Fruit fly (Drosophila melanogaster) whole organism, prepupa: Measurements from ENCODE around the gene Drsl1.

Experiments
- CG10669 ChIP-seq: fragments of 200-800 bp; sonication (Bioruptor generic); optimal IDR thresholded peaks from 3 replicates; lab custom pipeline; 2018; ENCODE audit warnings: missing biosample characterization, mild to moderate bottlenecking, missing genetic modification characterization, moderate library complexity
- CG11294 ChIP-seq: fragments of 200-800 bp; sonication (Bioruptor generic); IDR thresholded peaks from 2 replicates; pipeline ENCODE4 v1.3.6; 2022; ENCODE audit warnings: missing biosample characterization, missing genetic modification characterization
- CG11762 ChIP-seq: fragments of 200-800 bp; sonication (Bioruptor generic); optimal IDR thresholded peaks from 3 replicates; lab custom pipeline; 2016; ENCODE audit warnings: missing biosample characterization, missing genetic modification characterization; ENCODE audit not compliant: insufficient read depth
- CG11902 ChIP-seq: fragments of 200-800 bp; sonication (Bioruptor generic); optimal IDR thresholded peaks from 3 replicates; lab custom pipeline; 2016; ENCODE audit warnings: missing biosample characterization, missing genetic modification characterization
- CG15336 ChIP-seq: fragments of 200-800 bp; sonication (Bioruptor generic); IDR thresholded peaks from 2 replicates; pipeline ENCODE4 v1.3.6; 2022; ENCODE audit warnings: missing biosample characterization, missing genetic modification characterization
- CG1621 ChIP-seq: fragments of 200-800 bp; sonication (Bioruptor generic); optimal IDR thresholded peaks from 3 replicates; lab custom pipeline; 2018; ENCODE audit warnings: missing biosample characterization, mild to moderate bottlenecking, missing genetic modification characterization
- CG16779 ChIP-seq: fragments of 200-800 bp; sonication (Bioruptor generic); optimal IDR thresholded peaks from 3 replicates; lab custom pipeline; 2017; ENCODE audit warnings: missing biosample characterization, mild to moderate bottlenecking, missing genetic modification characterization
- CG31627 ChIP-seq: fragments of 200-800 bp; sonication (Bioruptor generic); optimal IDR thresholded peaks from 3 replicates; lab custom pipeline; 2016; ENCODE audit warnings: missing biosample characterization, missing genetic modification characterization
- CG32006 ChIP-seq: fragments of 200-800 bp; sonication (Bioruptor generic); optimal IDR thresholded peaks from 3 replicates; lab custom pipeline; 2017; ENCODE audit warnings: missing biosample characterization, mild to moderate bottlenecking, missing genetic modification characterization
- CG34406 ChIP-seq: fragments of 200-800 bp; sonication (Bioruptor generic); optimal IDR thresholded peaks from 3 replicates; lab custom pipeline; 2016; ENCODE audit warnings: missing biosample characterization, missing genetic modification characterization
- CG3919 ChIP-seq: fragments of 200-800 bp; sonication (Bioruptor generic); optimal IDR thresholded peaks from 3 replicates; lab custom pipeline; 2016; ENCODE audit warnings: missing biosample characterization, missing genetic modification characterization
- CG6163 ChIP-seq: fragments of 200-800 bp; sonication (Bioruptor generic); IDR thresholded peaks from 3 replicates; pipeline ENCODE4 v1.3.6; 2022; ENCODE audit warnings: missing biosample characterization, missing genetic modification characterization
- CG6276 ChIP-seq: fragments of 200-800 bp; sonication (Bioruptor generic); optimal IDR thresholded peaks from 2 replicates; lab custom pipeline; 2017; ENCODE audit warnings: missing biosample characterization, mild to moderate bottlenecking, missing genetic modification characterization
- CG6792 ChIP-seq: fragments of 200-800 bp; sonication (Bioruptor generic); optimal IDR thresholded peaks from 3 replicates; lab custom pipeline; 2016; ENCODE audit warnings: missing biosample characterization, missing genetic modification characterization
- CG6808 ChIP-seq: fragments of 200-800 bp; sonication (Bioruptor generic); optimal IDR thresholded peaks from 3 replicates; lab custom pipeline; 2017; ENCODE audit warnings: missing biosample characterization, missing genetic modification characterization, mild to moderate bottlenecking, moderate library complexity, missing genetic modification reagents
- CG6854 ChIP-seq: fragments of 200-800 bp; sonication (Bioruptor generic); optimal IDR thresholded peaks from 2 replicates; lab custom pipeline; 2017; ENCODE audit warnings: missing biosample characterization, mild to moderate bottlenecking, missing genetic modification characterization
- CG7368 ChIP-seq: fragments of 200-800 bp; sonication (Bioruptor generic); optimal IDR thresholded peaks from 3 replicates; lab custom pipeline; 2016; ENCODE audit warnings: missing biosample characterization, missing genetic modification characterization
- CG8119 ChIP-seq: fragments of 200-800 bp; sonication (Bioruptor generic); IDR thresholded peaks from 3 replicates; pipeline ENCODE4 v1.3.6; 2022; ENCODE audit warnings: missing biosample characterization, missing genetic modification characterization
- CG8319 ChIP-seq: fragments of 200-800 bp; sonication (Bioruptor generic); optimal IDR thresholded peaks from 3 replicates; lab custom pipeline; 2016; ENCODE audit warnings: missing biosample characterization, missing genetic modification characterization
- CG8632 ChIP-seq: fragments of 200-800 bp; sonication (Bioruptor generic); optimal IDR thresholded peaks from 3 replicates; lab custom pipeline; 2016; ENCODE audit warnings: missing biosample characterization, missing genetic modification characterization
- CG9139 ChIP-seq: fragments of 200-800 bp; sonication (Bioruptor generic); optimal IDR thresholded peaks from 3 replicates; lab custom pipeline; 2017; ENCODE audit warnings: missing biosample characterization, mild to moderate bottlenecking, missing genetic modification characterization
- Eip75B ChIP-seq: fragments of 200-800 bp; sonication (Bioruptor generic); optimal IDR thresholded peaks from 3 replicates; lab custom pipeline; 2016; ENCODE audit warnings: missing biosample characterization, missing genetic modification characterization
- Eip78C ChIP-seq: fragments of 200-800 bp; sonication (Bioruptor generic); peaks from one replicate; lab custom pipeline; 2016; ENCODE audit warnings: missing biosample characterization, missing genetic modification characterization
- Eip93F ChIP-seq: fragments of 200-800 bp; sonication (Bioruptor generic); optimal IDR thresholded peaks from 2 replicates; lab custom pipeline; 2016; ENCODE audit warnings: missing biosample characterization, mild to moderate bottlenecking, missing genetic modification characterization
- Ets21C ChIP-seq: fragments of 200-800 bp; sonication (Bioruptor generic); optimal IDR thresholded peaks from 3 replicates; lab custom pipeline; 2016; ENCODE audit warnings: missing biosample characterization, missing genetic modification characterization
- Ets96B ChIP-seq: fragments of 200-800 bp; optimal IDR thresholded peaks from 2 replicates; lab custom pipeline; 2019; ENCODE audit warnings: missing biosample characterization, mild to moderate bottlenecking, missing genetic modification characterization, moderate library complexity
- Hr38 ChIP-seq: sonication (Bioruptor generic); optimal IDR thresholded peaks from 2 replicates; lab custom pipeline; 2016; ENCODE audit warnings: missing biosample characterization, missing genetic modification characterization
- Hr39 ChIP-seq: fragments of 200-800 bp; sonication (Bioruptor generic); optimal IDR thresholded peaks from 2 replicates; lab custom pipeline; 2016; ENCODE audit warnings: missing biosample characterization, missing genetic modification characterization
- Hr4 ChIP-seq: fragments of 200-800 bp; sonication (Bioruptor generic); optimal IDR thresholded peaks from 3 replicates; lab custom pipeline; 2016; ENCODE audit warnings: missing biosample characterization, missing genetic modification characterization
- Lpt ChIP-seq: fragments of 200-800 bp; sonication (Bioruptor generic); optimal IDR thresholded peaks from 3 replicates; lab custom pipeline; 2016; ENCODE audit warnings: missing biosample characterization, missing genetic modification characterization
- Met ChIP-seq: fragments of 200-800 bp; sonication (Bioruptor generic); optimal IDR thresholded peaks from 3 replicates; lab custom pipeline; 2016; ENCODE audit warnings: missing biosample characterization, missing genetic modification characterization
- OdsH ChIP-seq: fragments of 200-800 bp; sonication (Bioruptor generic); optimal IDR thresholded peaks from 3 replicates; lab custom pipeline; 2016; ENCODE audit warnings: missing biosample characterization, missing genetic modification characterization
- Smox ChIP-seq: fragments of 200-800 bp; sonication (Bioruptor generic); optimal IDR thresholded peaks from 3 replicates; lab custom pipeline; 2016; ENCODE audit warnings: missing biosample characterization, missing genetic modification characterization
- Sox14 ChIP-seq: fragments of 200-800 bp; sonication (Bioruptor generic); optimal IDR thresholded peaks from 3 replicates; lab custom pipeline; 2016; ENCODE audit warnings: missing biosample characterization, missing genetic modification characterization
- Sox15 ChIP-seq: fragments of 200-800 bp; sonication (Bioruptor generic); optimal IDR thresholded peaks from 3 replicates; lab custom pipeline; 2016; ENCODE audit warnings: missing biosample characterization, missing genetic modification characterization
- achi ChIP-seq: fragments of 200-800 bp; sonication (Bioruptor generic); optimal IDR thresholded peaks from 3 replicates; lab custom pipeline; 2016; ENCODE audit warnings: missing biosample characterization, missing genetic modification characterization
- acj6 ChIP-seq: fragments of 200-800 bp; sonication (Bioruptor generic); optimal IDR thresholded peaks from 3 replicates; lab custom pipeline; 2016; ENCODE audit warnings: missing biosample characterization, missing genetic modification characterization
- cyc ChIP-seq: fragments of 200-800 bp; sonication (Bioruptor generic); optimal IDR thresholded peaks from 3 replicates; lab custom pipeline; 2016; ENCODE audit warnings: missing biosample characterization, missing genetic modification characterization
- esn ChIP-seq: fragments of 200-800 bp; sonication (Bioruptor generic); optimal IDR thresholded peaks from 2 replicates; lab custom pipeline; 2016; ENCODE audit warnings: missing biosample characterization, mild to moderate bottlenecking, missing genetic modification characterization, moderate library complexity
- fd59A ChIP-seq: fragments of 200-800 bp; sonication (Bioruptor generic); optimal IDR thresholded peaks from 2 replicates; lab custom pipeline; 2017; ENCODE audit warnings: missing biosample characterization, mild to moderate bottlenecking, missing genetic modification characterization, missing genetic modification reagents
- fd85E ChIP-seq: fragments of 200-800 bp; sonication (Bioruptor generic); optimal IDR thresholded peaks from 3 replicates; lab custom pipeline; 2016; ENCODE audit warnings: missing biosample characterization, missing genetic modification characterization
- net ChIP-seq: fragments of 200-800 bp; sonication (Bioruptor generic); optimal IDR thresholded peaks from 3 replicates; lab custom pipeline; 2016; ENCODE audit warnings: missing biosample characterization, missing genetic modification characterization
- pdm3 ChIP-seq: fragments of 200-800 bp; sonication (Bioruptor generic); optimal IDR thresholded peaks from 3 replicates; lab custom pipeline; 2016; ENCODE audit warnings: missing biosample characterization, missing genetic modification characterization
- spab ChIP-seq: fragments of 200-800 bp; sonication (Bioruptor generic); optimal IDR thresholded peaks from 2 replicates; lab custom pipeline; 2017; ENCODE audit warnings: missing biosample characterization, mild to moderate bottlenecking, missing genetic modification characterization, missing genetic modification reagents
- svp ChIP-seq: fragments of 200-800 bp; sonication (Bioruptor generic); peaks from one replicate; lab custom pipeline; 2016; ENCODE audit warnings: missing biosample characterization, missing genetic modification characterization
- topi ChIP-seq: fragments of 200-800 bp; sonication (Bioruptor generic); optimal IDR thresholded peaks from 3 replicates; lab custom pipeline; 2016; ENCODE audit warnings: missing biosample characterization, missing genetic modification characterization
- vri ChIP-seq: fragments of 200-800 bp; sonication (Bioruptor generic); optimal IDR thresholded peaks from 3 replicates; lab custom pipeline; 2016; ENCODE audit warnings: missing biosample characterization, mild to moderate bottlenecking, missing genetic modification characterization

The Drsl1 gene

dm6 chr3L:3343260-3343659 lies 7.7 kb upstream of the Drsl1 start (continued):
- TF ChIP-seq CG7368 (peak; percentile 39), CG32006 (GFP tag; lab: Kevin White, UChicago) (peak; percentile 55), Eip75B (GFP tag; lab: Kevin White, UChicago) (peak; percentile 69), CG8119 (no peak; the same call in 2 of the 3 replicates), OdsH (peak; percentile 75), Hr38 (GFP tag; lab: Kevin White, UChicago) (no peak), Sox15 (peak; percentile 49), Lpt (GFP tag; lab: Kevin White, UChicago) (no peak), CG1621 (tag; lab: Kevin White, UChicago) (no peak), CG6276 (GFP tag; lab: Kevin White, UChicago) (peak; percentile 7), CG16779 (tag; lab: Kevin White, UChicago) (no peak), CG6163 (no peak), Hr4 (GFP tag; lab: Kevin White, UChicago) (peak; percentile 41), vri (GFP tag; lab: Kevin White, UChicago) (peak; percentile 55), Smox (GFP tag; lab: Kevin White, UChicago) (peak; percentile 88), CG15336 (GFP tag; lab: Robert Waterston, UW) (peak; percentile 42), CG6808 (GFP tag; lab: Kevin White, UChicago) (peak; percentile 1), achi (GFP tag; lab: Kevin White, UChicago) (peak; percentile 80), CG8632 (GFP tag; lab: Kevin White, UChicago) (peak; percentile 81), esn (GFP tag; lab: Kevin White, UChicago) (peak; percentile 93), CG34406 (GFP tag; lab: Kevin White, UChicago) (peak; percentile 85), pdm3 (GFP tag; lab: Kevin White, UChicago) (peak; percentile 68), spab (GFP tag; lab: Kevin White, UChicago) (no peak), CG11762 (GFP tag; lab: Kevin White, UChicago) (peak; percentile 54), svp (GFP tag; lab: Kevin White, UChicago) (peak; percentile 93), Eip78C (GFP tag; lab: Kevin White, UChicago) (peak; percentile 91), acj6 (GFP tag; lab: Kevin White, UChicago) (peak; percentile 82), fd59A (GFP tag; lab: Kevin White, UChicago) (no peak), CG10669 (GFP tag; lab: Kevin White, UChicago) (peak; percentile 8), cyc (GFP tag; lab: Kevin White, UChicago) (peak; percentile 74), CG8319 (peak; percentile 55), CG6854 (GFP tag; lab: Kevin White, UChicago) (peak; percentile 33), CG11294 (GFP tag; lab: Robert Waterston, UW) (no peak), net (GFP tag; lab: Kevin White, UChicago) (peak; percentile 63), CG31627 (peak; percentile 81)

DNA sequence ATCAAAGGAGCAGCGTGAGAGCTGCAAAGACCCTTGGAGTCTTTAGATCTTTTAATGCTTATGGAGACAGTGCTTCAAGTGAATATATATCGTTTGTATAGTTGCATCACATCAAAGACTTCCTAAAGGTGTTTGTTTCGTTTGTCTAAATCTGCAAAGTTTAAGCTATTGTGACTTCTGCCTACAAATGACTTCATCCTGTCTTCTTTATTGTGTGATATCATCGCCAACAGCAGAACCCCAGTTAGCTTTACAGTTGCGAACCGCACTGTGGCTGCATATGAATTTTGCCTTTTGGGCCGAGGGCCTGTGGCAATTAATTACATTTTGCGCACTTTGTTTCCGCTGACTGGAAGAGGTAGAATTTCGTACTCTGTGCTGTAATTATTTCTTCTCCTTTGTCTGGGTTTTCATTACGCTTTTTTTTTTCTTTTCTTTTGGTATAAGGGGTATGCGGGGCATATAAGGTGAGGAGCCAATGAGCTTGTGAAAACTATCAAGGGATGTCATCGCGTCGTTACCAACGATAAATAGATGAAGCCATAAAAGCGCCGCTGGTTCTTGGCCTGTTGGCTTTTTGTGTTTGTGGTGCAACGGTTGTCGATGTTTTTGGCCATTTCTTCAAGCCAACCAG lies 6.8 kb upstream of the Drsl1 start:
- TF ChIP-seq CG8632 (GFP tag; lab: Kevin White, UChicago) (peak; percentile 71), CG31627 (peak; percentile 85), CG16779 (tag; lab: Kevin White, UChicago) (peak; percentile 15), Lpt (GFP tag; lab: Kevin White, UChicago) (no peak), OdsH (peak; percentile 57), fd85E (GFP tag; lab: Kevin White, UChicago) (peak; percentile 24), Hr39 (GFP tag; lab: Kevin White, UChicago) (peak; percentile 82), Met (peak; percentile 86), CG11902 (peak; percentile 35), CG1621 (tag; lab: Kevin White, UChicago) (peak; percentile 71), CG7368 (peak; percentile 36), CG6792 (peak; percentile 77), CG6854 (GFP tag; lab: Kevin White, UChicago) (peak; percentile 64), topi (GFP tag; lab: Kevin White, UChicago) (peak; percentile 75), esn (GFP tag; lab: Kevin White, UChicago) (peak; percentile 82), CG9139 (GFP tag; lab: Kevin White, UChicago) (no peak), CG6808 (GFP tag; lab: Kevin White, UChicago) (peak; percentile 53), CG3919 (GFP tag; lab: Kevin White, UChicago) (peak; percentile 52), spab (GFP tag; lab: Kevin White, UChicago) (peak; percentile 57), achi (GFP tag; lab: Kevin White, UChicago) (peak; percentile 50), Hr4 (GFP tag; lab: Kevin White, UChicago) (peak; percentile 25), CG34406 (GFP tag; lab: Kevin White, UChicago) (peak; percentile 61), Sox14 (GFP tag; lab: Kevin White, UChicago) (peak; percentile 77), Ets21C (GFP tag; lab: Kevin White, UChicago) (peak; percentile 72), acj6 (GFP tag; lab: Kevin White, UChicago) (peak; percentile 73), Ets96B (tag; lab: Kevin White, UChicago) (peak; percentile 70), CG11294 (GFP tag; lab: Robert Waterston, UW) (no peak), Eip93F (GFP tag; lab: Kevin White, UChicago) (peak; percentile 72), CG10669 (GFP tag; lab: Kevin White, UChicago) (peak; percentile 62), CG8319 (peak; percentile 15), Sox15 (peak; percentile 53)
